Worm (Caenorhabditis elegans) whole organism, L2 larva: ENCODE measurements around the gene B0545.4.

Experiments
- C34F6.9 ChIP-seq: fragments of 150-350 bp; optimal IDR thresholded peaks from 2 replicates; lab custom pipeline; 2014; ENCODE audit warnings: missing biosample characterization, missing genetic modification characterization
- ceh-82 ChIP-seq: fragments of 150-350 bp; optimal IDR thresholded peaks from 2 replicates; lab custom pipeline; 2014; ENCODE audit warnings: missing biosample characterization, missing genetic modification characterization
- egl-27 ChIP-seq: sonication (generic microtip); optimal IDR thresholded peaks from 3 replicates; lab custom pipeline; 2017; ENCODE audit warnings: missing biosample characterization, missing genetic modification reagents, missing genetic modification characterization
- elt-1 ChIP-seq: fragments of 150-350 bp; optimal IDR thresholded peaks from 2 replicates; lab custom pipeline; 2014; ENCODE audit warnings: missing biosample characterization, missing genetic modification characterization
- gmeb-1 ChIP-seq: fragments of 150-350 bp; optimal IDR thresholded peaks from 2 replicates; lab custom pipeline; 2014; ENCODE audit warnings: missing biosample characterization, missing genetic modification characterization
- lin-13 ChIP-seq: fragments of 150-350 bp; optimal IDR thresholded peaks from 2 replicates; lab custom pipeline; 2014; ENCODE audit warnings: missing biosample characterization, missing genetic modification reagents, missing genetic modification characterization
- mdl-1 ChIP-seq, 2 experiments: fragments of 150-350 bp in 1 of 2; sonication (generic microtip) in 1 of 2; optimal IDR thresholded peaks; 2 replicates each; lab custom pipeline; 2017; ENCODE audit warnings: missing biosample characterization in 2 of 2, missing genetic modification characterization in 2 of 2
- nhr-10 ChIP-seq: sonication (generic microtip); optimal IDR thresholded peaks from 2 replicates; lab custom pipeline; 2017; ENCODE audit warnings: missing biosample characterization, missing genetic modification characterization
- ztf-11 ChIP-seq: sonication (generic microtip); optimal IDR thresholded peaks from 2 replicates; lab custom pipeline; 2017; ENCODE audit warnings: missing biosample characterization, missing genetic modification characterization
- ztf-4 ChIP-seq: fragments of 150-350 bp; optimal IDR thresholded peaks from 2 replicates; lab custom pipeline; 2014; ENCODE audit warnings: missing biosample characterization, missing genetic modification characterization

DNA sequence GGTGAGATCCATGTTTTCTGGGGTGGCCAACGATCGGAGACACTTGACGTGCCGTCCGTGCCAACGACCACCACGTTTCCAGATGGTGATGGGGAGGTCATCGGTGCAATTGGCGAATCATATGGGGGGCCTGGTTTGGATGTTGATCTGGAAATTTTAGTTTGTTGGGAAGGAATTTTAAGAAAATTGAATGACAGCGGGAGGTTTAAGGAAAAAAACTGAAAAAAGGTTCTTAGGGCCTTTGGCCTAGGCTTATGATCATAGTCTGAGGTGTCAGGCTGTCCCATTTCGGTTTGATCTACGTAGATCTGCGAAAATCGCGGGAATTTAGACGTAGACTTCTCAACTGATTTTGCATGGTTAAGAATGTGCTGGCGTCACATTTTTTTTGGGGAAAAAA, 38.6 kb upstream of the B0545.4 start, which contains the start of gene col-99:
- TF ChIP-seq lin-13 (GFP tag; lab: Kevin White, UChicago) (no peak), elt-1 (tag; lab: Kevin White, UChicago) (no peak), gmeb-1 (tag; lab: Kevin White, UChicago) (no peak), ceh-82 (tag; lab: Kevin White, UChicago) (no peak), mdl-1 (tag; optimal IDR thresholded peaks at IDR 0.05; lab: Kevin White, UChicago) (no peak), egl-27 (tag; lab: Kevin White, UChicago) (no peak), C34F6.9 (tag; lab: Kevin White, UChicago) (no peak), ztf-4 (tag; lab: Kevin White, UChicago) (no peak), nhr-10 (tag; lab: Kevin White, UChicago) (no peak), ztf-11 (no peak)
